Fruit fly (Drosophila melanogaster) whole organism, embryonic: ENCODE data around the gene CG13482.

ENCODE experiments used
- ATbp ChIP-seq: fragments of 200-800 bp; sonication (Bioruptor generic); optimal IDR thresholded peaks from 2 replicates; lab custom pipeline; 2017; ENCODE audit warnings: missing biosample characterization, mild to moderate bottlenecking, missing genetic modification characterization, missing genetic modification reagents
- CG1024 ChIP-seq: fragments of 200-800 bp; sonication (Bioruptor generic); IDR thresholded peaks from 2 replicates; pipeline ENCODE4 v1.3.6; 2022; ENCODE audit warnings: missing biosample characterization, missing genetic modification characterization
- CG10565 ChIP-seq: fragments of 200-800 bp; sonication (Bioruptor generic); optimal IDR thresholded peaks from 3 replicates; lab custom pipeline; 2016; ENCODE audit warnings: missing biosample characterization, mild to moderate bottlenecking, missing genetic modification characterization
- CG12236 ChIP-seq: fragments of 200-800 bp; sonication (Bioruptor generic); optimal IDR thresholded peaks from 2 replicates; lab custom pipeline; 2016; ENCODE audit warnings: missing biosample characterization, missing genetic modification characterization
- CG13287 ChIP-seq: fragments of 200-800 bp; sonication (Bioruptor generic); IDR thresholded peaks from 2 replicates; pipeline ENCODE4 v1.3.6; 2022; ENCODE audit warnings: missing biosample characterization, missing genetic modification characterization; ENCODE audit not compliant: partially characterized antibody
- CG14050 ChIP-seq: fragments of 200-800 bp; sonication (Bioruptor generic); IDR thresholded peaks from 3 replicates; pipeline ENCODE4 v1.3.6; 2022; ENCODE audit warnings: missing biosample characterization, missing genetic modification characterization
- CG15479 ChIP-seq: fragments of 200-800 bp; sonication (Bioruptor generic); optimal IDR thresholded peaks from 3 replicates; lab custom pipeline; 2019; ENCODE audit warnings: missing biosample characterization, mild to moderate bottlenecking, missing genetic modification characterization, moderate library complexity
- CG15696 ChIP-seq: fragments of 200-800 bp; sonication (Bioruptor generic); optimal IDR thresholded peaks from 2 replicates; lab custom pipeline; 2019; ENCODE audit warnings: missing biosample characterization, mild to moderate bottlenecking, missing genetic modification characterization, moderate library complexity
- CG17186 ChIP-seq: fragments of 200-800 bp; sonication (Bioruptor generic); optimal IDR thresholded peaks from 3 replicates; lab custom pipeline; 2017; ENCODE audit warnings: missing biosample characterization, missing genetic modification reagents, missing genetic modification characterization
- CG18011 ChIP-seq: fragments of 200-800 bp; sonication (Bioruptor generic); optimal IDR thresholded peaks from 2 replicates; lab custom pipeline; 2017; ENCODE audit warnings: missing biosample characterization, missing genetic modification characterization, mild to moderate bottlenecking, moderate library complexity, missing genotype
- CG31224 ChIP-seq: fragments of 200-800 bp; sonication (Bioruptor generic); IDR thresholded peaks from 2 replicates; pipeline ENCODE4 v1.3.6; 2022; ENCODE audit warnings: missing biosample characterization, missing genetic modification characterization
- CG33213 ChIP-seq: fragments of 200-800 bp; sonication (Bioruptor generic); optimal IDR thresholded peaks from 3 replicates; lab custom pipeline; 2016; ENCODE audit warnings: missing biosample characterization, missing genetic modification characterization
- CG33557 ChIP-seq: fragments of 200-800 bp; sonication (Bioruptor generic); optimal IDR thresholded peaks from 2 replicates; lab custom pipeline; 2019; ENCODE audit warnings: missing biosample characterization, mild to moderate bottlenecking, missing genetic modification characterization, moderate library complexity
- CG3847 ChIP-seq: fragments of 200-800 bp; sonication (Bioruptor generic); IDR thresholded peaks from 2 replicates; pipeline ENCODE4 v1.3.6; 2022; ENCODE audit warnings: missing biosample characterization, missing genetic modification characterization
- Chrac-16 ChIP-seq: fragments of 200-800 bp; sonication (Bioruptor generic); optimal IDR thresholded peaks from 3 replicates; lab custom pipeline; 2016; ENCODE audit warnings: missing biosample characterization, missing genetic modification characterization
- CkIIα-i1 ChIP-seq: fragments of 200-800 bp; sonication (Bioruptor generic); IDR thresholded peaks from 2 replicates; pipeline ENCODE4 v1.3.6; 2022; ENCODE audit warnings: missing biosample characterization, missing genetic modification characterization
- D19B ChIP-seq: fragments of 200-800 bp; sonication (Bioruptor generic); optimal IDR thresholded peaks from 2 replicates; lab custom pipeline; 2017; ENCODE audit warnings: missing biosample characterization, mild to moderate bottlenecking, missing genetic modification characterization
- Dad ChIP-seq: fragments of 200-800 bp; sonication (Bioruptor generic); optimal IDR thresholded peaks from 3 replicates; lab custom pipeline; 2016; ENCODE audit warnings: missing biosample characterization, missing genetic modification characterization
- Ets97D ChIP-seq: fragments of 200-800 bp; sonication (Bioruptor generic); optimal IDR thresholded peaks from 3 replicates; lab custom pipeline; 2016; ENCODE audit warnings: missing biosample characterization, missing genetic modification characterization
- Lpt ChIP-seq: fragments of >200 bp; optimal IDR thresholded peaks from 2 replicates; lab custom pipeline; 2018; ENCODE audit warnings: missing biosample characterization, missing genetic modification characterization
- Mrtf ChIP-seq: fragments of 200-800 bp; sonication (Bioruptor generic); IDR thresholded peaks from 3 replicates; pipeline ENCODE4 v1.3.6; 2022; ENCODE audit warnings: missing biosample characterization, missing genetic modification characterization
- Myb ChIP-seq: fragments of 200-800 bp; sonication (Bioruptor generic); optimal IDR thresholded peaks from 2 replicates; lab custom pipeline; 2016; ENCODE audit warnings: missing biosample characterization, missing genetic modification characterization
- Vsx1 ChIP-seq: fragments of 200-800 bp; sonication (Bioruptor generic); optimal IDR thresholded peaks from 2 replicates; lab custom pipeline; 2017; ENCODE audit warnings: missing biosample characterization, mild to moderate bottlenecking, missing genetic modification characterization, missing genetic modification reagents
- Xrp1 ChIP-seq: fragments of 200-800 bp; sonication (Bioruptor generic); IDR thresholded peaks from 2 replicates; pipeline ENCODE4 v1.3.6; 2022; ENCODE audit warnings: missing biosample characterization, missing genetic modification characterization
- corto ChIP-seq: fragments of 200-800 bp; sonication (Bioruptor generic); optimal IDR thresholded peaks from 2 replicates; lab custom pipeline; 2016; ENCODE audit warnings: missing biosample characterization, mild to moderate bottlenecking, missing genetic modification characterization, moderate library complexity
- disco-r ChIP-seq: fragments of 200-800 bp; sonication (Bioruptor generic); optimal IDR thresholded peaks from 2 replicates; lab custom pipeline; 2016; ENCODE audit warnings: missing biosample characterization, missing genetic modification characterization
- ems ChIP-seq: fragments of 200-800 bp; sonication (Bioruptor generic); optimal IDR thresholded peaks from 3 replicates; lab custom pipeline; 2016; ENCODE audit warnings: missing biosample characterization, missing genetic modification characterization
- eyg ChIP-seq: fragments of 200-800 bp; sonication (Bioruptor generic); optimal IDR thresholded peaks from 3 replicates; lab custom pipeline; 2016; ENCODE audit warnings: missing biosample characterization, missing genetic modification characterization
- fd102C ChIP-seq: fragments of 200-800 bp; sonication (Bioruptor generic); optimal IDR thresholded peaks from 2 replicates; lab custom pipeline; 2018; ENCODE audit warnings: missing biosample characterization, mild to moderate bottlenecking, missing genetic modification characterization, moderate library complexity
- gsb ChIP-seq: fragments of 200-800 bp; sonication (Bioruptor generic); IDR thresholded peaks from 2 replicates; pipeline ENCODE4 v1.3.6; 2022; ENCODE audit warnings: missing biosample characterization, missing genetic modification characterization
- gsb-n ChIP-seq: fragments of 200-800 bp; sonication (Bioruptor generic); optimal IDR thresholded peaks from 3 replicates; lab custom pipeline; 2018; ENCODE audit warnings: missing biosample characterization, mild to moderate bottlenecking, missing genetic modification characterization
- gt ChIP-seq: fragments of 200-800 bp; sonication (Bioruptor generic); IDR thresholded peaks from 2 replicates; pipeline ENCODE4 v1.3.6; 2022; ENCODE audit warnings: missing biosample characterization, missing genetic modification characterization
- her ChIP-seq: fragments of 200-800 bp; sonication (Bioruptor generic); optimal IDR thresholded peaks from 2 replicates; lab custom pipeline; 2016; ENCODE audit warnings: missing biosample characterization, missing genetic modification characterization
- jing ChIP-seq: fragments of 200-800 bp; sonication (Bioruptor generic); optimal IDR thresholded peaks from 2 replicates; lab custom pipeline; 2018; ENCODE audit warnings: missing biosample characterization, mild to moderate bottlenecking, missing genetic modification characterization
- jumu ChIP-seq: fragments of 200-800 bp; sonication (Bioruptor generic); optimal IDR thresholded peaks from 3 replicates; lab custom pipeline; 2016; ENCODE audit warnings: missing biosample characterization, missing genetic modification characterization
- kay ChIP-seq: fragments of 200-800 bp; sonication (Bioruptor generic); optimal IDR thresholded peaks from 2 replicates; lab custom pipeline; 2016; ENCODE audit warnings: missing biosample characterization, missing genetic modification characterization
- knrl ChIP-seq: fragments of 200-800 bp; sonication (Bioruptor generic); IDR thresholded peaks from 3 replicates; pipeline ENCODE4 v1.3.6; 2022; ENCODE audit warnings: missing biosample characterization, missing genetic modification characterization; ENCODE audit not compliant: partially characterized antibody
- pb ChIP-seq: fragments of 200-800 bp; sonication (Bioruptor generic); optimal IDR thresholded peaks from 3 replicates; lab custom pipeline; 2016; ENCODE audit warnings: missing biosample characterization, missing genetic modification characterization
- phol ChIP-seq: fragments of 200-800 bp; sonication (Bioruptor generic); optimal IDR thresholded peaks from 3 replicates; lab custom pipeline; 2018; ENCODE audit warnings: missing biosample characterization, mild to moderate bottlenecking, missing genetic modification characterization, moderate library complexity
- psq ChIP-seq: fragments of 200-800 bp; sonication (Bioruptor generic); optimal IDR thresholded peaks from 2 replicates; lab custom pipeline; 2017; ENCODE audit warnings: missing biosample characterization, missing genetic modification characterization
- pzg ChIP-seq: fragments of 200-800 bp; sonication (Bioruptor generic); optimal IDR thresholded peaks from 3 replicates; lab custom pipeline; 2018; ENCODE audit warnings: missing biosample characterization, mild to moderate bottlenecking, missing genetic modification characterization, moderate library complexity
- salm ChIP-seq: fragments of 200-800 bp; sonication (Bioruptor generic); optimal IDR thresholded peaks from 2 replicates; lab custom pipeline; 2018; ENCODE audit warnings: missing biosample characterization, mild to moderate bottlenecking, missing genetic modification characterization
- sim ChIP-seq: fragments of 200-800 bp; sonication (Bioruptor generic); IDR thresholded peaks from 2 replicates; pipeline ENCODE4 v1.3.6; 2022; ENCODE audit warnings: missing biosample characterization, missing genetic modification characterization
- tap ChIP-seq: fragments of 200-800 bp; optimal IDR thresholded peaks from 3 replicates; lab custom pipeline; 2019; ENCODE audit warnings: missing biosample characterization, mild to moderate bottlenecking, missing genetic modification characterization, moderate library complexity
- trem ChIP-seq: fragments of 200-800 bp; optimal IDR thresholded peaks from 3 replicates; lab custom pipeline; 2019; ENCODE audit warnings: missing biosample characterization, mild to moderate bottlenecking, missing genetic modification characterization, moderate library complexity
- zfh1 ChIP-seq: fragments of 200-800 bp; sonication (Bioruptor generic); IDR thresholded peaks from 3 replicates; pipeline ENCODE4 v1.3.6; 2022; ENCODE audit warnings: missing biosample characterization, missing genetic modification characterization

CG13482 gene

dm6 chr3L:14363103-14363751, 34.1 kb downstream of the CG13482 start (continued):
- no peak for TF ChIP-seq her (GFP tag; lab: Kevin White, UChicago)
- TF ChIP-seq zfh1 (GFP tag; lab: Robert Waterston, UW) = no peak
- peak; percentile 22 for TF ChIP-seq ATbp (GFP tag; lab: Kevin White, UChicago)
- no peak for TF ChIP-seq Myb (GFP tag; lab: Kevin White, UChicago)
- no peak for TF ChIP-seq Lpt
- TF ChIP-seq CG31224 = no peak
- TF ChIP-seq CG12236 (GFP tag; lab: Kevin White, UChicago) = no peak
- TF ChIP-seq corto (GFP tag; lab: Kevin White, UChicago) = no peak
- no peak for TF ChIP-seq CG33213
- no peak for TF ChIP-seq CG18011 (GFP tag; lab: Kevin White, UChicago)
- peak; percentile 10 for TF ChIP-seq jing (GFP tag; lab: Kevin White, UChicago)
- TF ChIP-seq CG17186 (GFP tag; lab: Kevin White, UChicago) = no peak
- TF ChIP-seq tap (tag; lab: Kevin White, UChicago) = peak; percentile 25
- no peak for TF ChIP-seq trem (tag; lab: Kevin White, UChicago)
- no peak for TF ChIP-seq psq (GFP tag; lab: Kevin White, UChicago)
- TF ChIP-seq Dad (GFP tag; lab: Kevin White, UChicago) = no peak
- TF ChIP-seq knrl (GFP tag; lab: Robert Waterston, UW) = no peak
- TF ChIP-seq gsb-n (tag; lab: Kevin White, UChicago) = no peak
- TF ChIP-seq Chrac-16 = no peak
- no peak for TF ChIP-seq CG14050 (GFP tag; lab: Robert Waterston, UW)
- no peak for TF ChIP-seq CG13287 (GFP tag; lab: Robert Waterston, UW)
- TF ChIP-seq gt (GFP tag; lab: Robert Waterston, UW) = no peak
- no peak for TF ChIP-seq Xrp1 (GFP tag; lab: Robert Waterston, UW)
- TF ChIP-seq sim (GFP tag; lab: Robert Waterston, UW) = no peak
- no peak for TF ChIP-seq fd102C (GFP tag; lab: Kevin White, UChicago)
- no peak for TF ChIP-seq pzg (GFP tag; lab: Kevin White, UChicago)
- peak; percentile 71 for TF ChIP-seq D19B
- TF ChIP-seq gsb (GFP tag; lab: Robert Waterston, UW) = no peak
- TF ChIP-seq eyg (GFP tag; lab: Kevin White, UChicago) = no peak
- no peak for TF ChIP-seq CG15696
- no peak for TF ChIP-seq CG33557 (GFP tag; lab: Kevin White, UChicago)
- TF ChIP-seq Vsx1 (GFP tag; lab: Kevin White, UChicago) = peak; percentile 12
- no peak for TF ChIP-seq ems
- no peak for TF ChIP-seq kay (GFP tag; lab: Kevin White, UChicago)
- TF ChIP-seq salm (tag; lab: Kevin White, UChicago) = no peak
- TF ChIP-seq pb = no peak
- TF ChIP-seq CG3847 (GFP tag; lab: Robert Waterston, UW) = no peak
- peak; percentile 72 for TF ChIP-seq phol (tag; lab: Kevin White, UChicago)
- no peak for TF ChIP-seq CG15479 (GFP tag; lab: Kevin White, UChicago)
- TF ChIP-seq CkIIα-i1 (GFP tag; lab: Robert Waterston, UW) = no peak
- TF ChIP-seq Mrtf = 0 out of 3 replicates have a peak, but pooled peaks have one; percentile 18
- TF ChIP-seq CG1024 (GFP tag; lab: Robert Waterston, UW) = no peak
- no peak for TF ChIP-seq disco-r
- TF ChIP-seq CG10565 = no peak
- TF ChIP-seq jumu (GFP tag; lab: Kevin White, UChicago) = no peak
- no peak for TF ChIP-seq Ets97D (GFP tag; lab: Kevin White, UChicago)
